Worm (Caenorhabditis elegans): Measurements from ENCODE around the gene H10D18.1.

Gene H10D18.1

ce11 chrV:3862851-3863250, 47.8 kb downstream of the H10D18.1 start, which contains the start of gene nhr-187:
Gene nhr-187 (minus strand): TSS chrV:3862951.
- TF ChIP-seq unc-39 (tag; optimal IDR thresholded peaks at IDR 0.05): no peak
- no peak for TF ChIP-seq lir-3 (tag; optimal IDR thresholded peaks at IDR 0.05)
- TF ChIP-seq gei-8 (GFP tag; optimal IDR thresholded peaks at IDR 0.05): no peak
- no peak for TF ChIP-seq vab-7 (GFP tag; IDR thresholded peaks at IDR 0.05)
- TF ChIP-seq T20F7.1 (GFP tag; optimal IDR thresholded peaks at IDR 0.05): no peak
- TF ChIP-seq unc-62 (GFP tag; optimal IDR thresholded peaks at IDR 0.05 in 1 of 2): peak in 1 of 2 experiments; percentile 25
- TF ChIP-seq unc-62 (tag; optimal IDR thresholded peaks at IDR 0.05): no peak
- no peak for TF ChIP-seq mep-1 (tag; optimal IDR thresholded peaks at IDR 0.05)

ce11 chrV:3865273-3865672, 50.3 kb downstream of the H10D18.1 start:
- no peak for TF ChIP-seq daf-16 (GFP tag; optimal IDR thresholded peaks at IDR 0.05)
- no peak for TF ChIP-seq daf-16 (tag; optimal IDR thresholded peaks at IDR 0.05)
- TF ChIP-seq fkh-10 (GFP tag; optimal IDR thresholded peaks at IDR 0.05): no peak

Measured in whole organism, L4 larva.